Fruit fly (Drosophila melanogaster): ENCODE results near the gene nocte.

Gene nocte

dm6 chrX:10486144-10487030 lies 11.9 kb upstream of the nocte start (continued):
- TF ChIP-seq Nf-YB (GFP tag; optimal IDR thresholded peaks at IDR 0.05) (peak; percentile 38), bcd (GFP tag; optimal IDR thresholded peaks at IDR 0.05) (peak; percentile 45), sens (GFP tag) (peak; percentile 85), Lpt (GFP tag; optimal IDR thresholded peaks at IDR 0.05) (no peak), CG1529 (GFP tag; optimal IDR thresholded peaks at IDR 0.05) (no peak), CG34224 (GFP tag; IDR thresholded peaks at IDR 0.05; ENCODE audit: partially characterized antibody) (no peak), gsb (GFP tag; IDR thresholded peaks at IDR 0.05) (peak; percentile 45; the same call in 1 of the 2 replicates), vnd (GFP tag; IDR thresholded peaks at IDR 0.05; ENCODE audit: partially characterized antibody) (no peak), CG12769 (tag; optimal IDR thresholded peaks at IDR 0.05) (peak; percentile 76), CG10366 (GFP tag; IDR thresholded peaks at IDR 0.05) (peak; percentile 22), CG17359 (tag; optimal IDR thresholded peaks at IDR 0.05) (peak; percentile 59), CG8290 (GFP tag; optimal IDR thresholded peaks at IDR 0.05) (no peak), CG8290 (tag; optimal IDR thresholded peaks at IDR 0.05) (peak in 1 of 2 experiments; percentile 63), CHES-1-like (GFP tag; optimal IDR thresholded peaks at IDR 0.05) (peak; percentile 66), slbo (GFP tag; IDR thresholded peaks at IDR 0.05) (peak; percentile 71), CG9797 (GFP tag; optimal IDR thresholded peaks at IDR 0.05) (no peak), CG3726 (GFP tag; IDR thresholded peaks at IDR 0.05) (0 out of 3 replicates have a peak, but pooled peaks have one; percentile 46), Atf-2 (GFP tag; optimal IDR thresholded peaks at IDR 0.05) (peak; percentile 28), CG34376 (GFP tag; optimal IDR thresholded peaks at IDR 0.05) (peak; percentile 88), CG8388 (GFP tag; optimal IDR thresholded peaks at IDR 0.05) (peak; percentile 26), Xrp1 (GFP tag; IDR thresholded peaks at IDR 0.05) (peak; percentile 52; the same call in 1 of the 2 replicates), CG16779 (GFP tag; IDR thresholded peaks at IDR 0.05) (peak; percentile 43; the same call in 1 of the 2 replicates), cas (GFP tag; IDR thresholded peaks at IDR 0.05) (no peak), CG16863 (GFP tag; optimal IDR thresholded peaks at IDR 0.05) (peak; percentile 47), CG12071 (GFP tag; optimal IDR thresholded peaks at IDR 0.05) (peak; percentile 66), E2f2 (GFP tag; IDR thresholded peaks at IDR 0.05) (peak; percentile 51; the same call in 1 of the 2 replicates), CG6683 (GFP tag; optimal IDR thresholded peaks at IDR 0.05) (peak; percentile 21), CrebB (tag; optimal IDR thresholded peaks at IDR 0.05) (peak; percentile 56), Antp (GFP tag; optimal IDR thresholded peaks at IDR 0.05) (peak; percentile 40), BtbVII (GFP tag; optimal IDR thresholded peaks at IDR 0.05) (peak; percentile 75), hth (optimal IDR thresholded peaks at IDR 0.05) (no peak), CG12155 (GFP tag; optimal IDR thresholded peaks at IDR 0.05) (peak; percentile 34), ttk (GFP tag; IDR thresholded peaks at IDR 0.05) (no peak), CG31365 (tag; optimal IDR thresholded peaks at IDR 0.05) (peak; percentile 42), phol (tag; optimal IDR thresholded peaks at IDR 0.05) (peak; percentile 34), CG7786 (GFP tag; optimal IDR thresholded peaks at IDR 0.05) (peak; percentile 69), lab (GFP tag; optimal IDR thresholded peaks at IDR 0.05) (peak; percentile 85), Sry-δ (GFP tag; optimal IDR thresholded peaks at IDR 0.05) (peak; percentile 11)
